Worm (Caenorhabditis elegans) whole organism, midembryonic: ENCODE data around the gene K02B2.6.

Experiments
- T22C8.4 ChIP-seq: fragments of 200-800 bp; sonication (Bioruptor generic); IDR thresholded peaks from 2 replicates; pipeline ENCODE4 v1.3.6; 2022; ENCODE audit warnings: missing genetic modification characterization, missing compliant biosample characterization
- flt-1 ChIP-seq: fragments of 200-800 bp; sonication (Bioruptor generic); IDR thresholded peaks from 2 replicates; pipeline ENCODE4 v1.3.6; 2022; ENCODE audit warnings: missing genetic modification characterization, missing compliant biosample characterization
- med-1 ChIP-seq: sonication (generic microtip); optimal IDR thresholded peaks from 2 replicates; lab custom pipeline; 2017; ENCODE audit warnings: missing genetic modification characterization, mild to moderate bottlenecking, missing compliant biosample characterization, antibody characterized with exemption, missing genetic modification reagents; ENCODE audit not compliant: insufficient read depth
- tab-1 ChIP-seq: fragments of 200-800 bp; sonication (Bioruptor generic); IDR thresholded peaks from 2 replicates; pipeline ENCODE4 v1.3.6; 2022; ENCODE audit warnings: missing genetic modification characterization, missing compliant biosample characterization

DNA sequence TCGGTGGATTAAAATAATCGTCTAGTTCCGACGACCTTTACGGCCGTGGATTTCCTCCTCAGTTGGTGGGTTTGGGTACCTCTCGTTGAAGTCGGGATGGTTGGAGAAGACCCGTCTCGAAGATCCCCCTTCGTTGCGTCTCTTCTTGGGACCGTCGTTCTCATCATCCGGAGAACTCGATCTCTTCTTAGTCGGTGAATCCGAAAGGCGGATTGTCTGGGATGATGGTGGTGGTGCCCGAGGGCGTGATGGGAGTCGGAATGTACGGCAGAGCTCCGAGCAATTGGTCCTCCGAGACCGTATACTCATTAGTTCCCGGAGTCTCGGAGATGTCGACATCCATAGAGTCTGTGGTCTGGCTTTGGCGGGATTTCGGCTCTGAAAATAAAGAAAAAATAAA is 48.2 kb upstream of the K02B2.6 start:
- no peak for TF ChIP-seq med-1
- TF ChIP-seq flt-1 (GFP tag; lab: Robert Waterston, UW), result no peak
- TF ChIP-seq tab-1 (GFP tag; lab: Robert Waterston, UW), result no peak
- no peak for TF ChIP-seq T22C8.4 (GFP tag; lab: Robert Waterston, UW)
